Worm (Caenorhabditis elegans) whole organism, L1 larva: Measurements from ENCODE around the gene srsx-36.
"Not testable (repeated sequence)": the region's sequence is repeated elsewhere in the genome, so short reads cannot be mapped to it uniquely, and the experiment has no call there.

ENCODE experiments used
- ces-1 ChIP-seq: fragments of 150-350 bp; optimal IDR thresholded peaks from 2 replicates; lab custom pipeline; 2014; ENCODE audit warnings: missing biosample characterization, missing genetic modification reagents, missing genetic modification characterization
- egl-27 ChIP-seq, 2 experiments: fragments of 150-350 bp in 1 of 2; sonication (generic microtip); optimal IDR thresholded peaks; 3 replicates each; lab custom pipeline; 2017 to 2018; ENCODE audit warnings: missing biosample characterization in 2 of 2, missing genetic modification characterization in 2 of 2, missing genetic modification reagents in 2 of 2
- jun-1 ChIP-seq: fragments of 150-350 bp; optimal IDR thresholded peaks from 2 replicates; lab custom pipeline; 2014; ENCODE audit warnings: missing biosample characterization, missing genetic modification reagents, missing genetic modification characterization
- lin-14 ChIP-seq: fragments of 200-800 bp; sonication (Bioruptor generic); optimal IDR thresholded peaks from 2 replicates; lab custom pipeline; 2018; ENCODE audit warnings: mild to moderate bottlenecking, missing genetic modification characterization, moderate library complexity, missing compliant biosample characterization
- lir-3 ChIP-seq: sonication (generic microtip); optimal IDR thresholded peaks from 2 replicates; lab custom pipeline; 2016; ENCODE audit warnings: mild to moderate bottlenecking, missing genetic modification characterization, moderate library complexity, missing compliant biosample characterization; ENCODE audit not compliant: poor library complexity
- nhr-77 ChIP-seq: fragments of 150-350 bp; optimal IDR thresholded peaks from 2 replicates; lab custom pipeline; 2014; ENCODE audit warnings: missing biosample characterization, missing genetic modification characterization
- skn-1 ChIP-seq: fragments of 150-350 bp; optimal IDR thresholded peaks from 2 replicates; lab custom pipeline; 2014; ENCODE audit warnings: missing biosample characterization, missing genetic modification characterization
- snpc-4 ChIP-seq: fragments of 150-350 bp; optimal IDR thresholded peaks from 2 replicates; lab custom pipeline; 2014; ENCODE audit warnings: missing biosample characterization, missing genetic modification characterization
- sox-4 ChIP-seq: sonication (generic microtip); optimal IDR thresholded peaks from 2 replicates; lab custom pipeline; 2016; ENCODE audit warnings: missing genetic modification characterization, missing compliant biosample characterization
- xbp-1 ChIP-seq: sonication (generic microtip); optimal IDR thresholded peaks from 2 replicates; lab custom pipeline; 2016; ENCODE audit warnings: missing genetic modification characterization, missing compliant biosample characterization
- ztf-11 ChIP-seq, 2 experiments: sonication (generic microtip); optimal IDR thresholded peaks; 2 replicates each; lab custom pipeline; 2016 to 2017; ENCODE audit warnings: missing genetic modification characterization in 2 of 2, missing biosample characterization in 1 of 2, missing compliant biosample characterization in 1 of 2

DNA sequence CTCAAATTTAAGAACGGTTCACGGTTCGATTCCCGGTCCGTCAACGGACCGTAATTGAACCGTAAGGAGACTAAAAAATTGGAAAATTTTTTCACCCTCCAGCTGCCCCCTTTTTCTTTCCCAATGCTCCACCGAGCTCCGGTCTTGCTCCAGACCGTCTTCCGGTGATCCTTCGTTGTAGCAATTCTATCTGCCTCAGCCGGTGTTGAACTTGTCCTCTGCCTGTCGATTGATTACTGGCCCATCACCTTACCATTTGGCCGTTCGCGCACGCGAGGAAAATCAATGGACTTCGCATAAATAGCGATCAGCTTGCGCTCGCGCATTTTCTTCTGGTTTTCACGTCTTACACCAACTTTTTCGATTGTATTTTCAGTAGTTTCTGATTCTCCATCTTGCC, 42.1 kb downstream of the srsx-36 start:
- TF ChIP-seq jun-1; lin-14 (GFP tag; lab: Kevin White, UChicago); ces-1; lir-3; snpc-4 (tag; lab: Kevin White, UChicago); sox-4 (tag; lab: Kevin White, UChicago); nhr-77 (tag; lab: Kevin White, UChicago); skn-1 (tag; lab: Kevin White, UChicago); ztf-11 (tag; optimal IDR thresholded peaks at IDR 0.05; lab: Kevin White, UChicago); xbp-1 (tag; lab: Kevin White, UChicago); egl-27 (tag; optimal IDR thresholded peaks at IDR 0.05; lab: Kevin White, UChicago): not testable (repeated sequence)
